Worm (Caenorhabditis elegans): ENCODE data around the gene cgt-3.

Gene cgt-3

DNA sequence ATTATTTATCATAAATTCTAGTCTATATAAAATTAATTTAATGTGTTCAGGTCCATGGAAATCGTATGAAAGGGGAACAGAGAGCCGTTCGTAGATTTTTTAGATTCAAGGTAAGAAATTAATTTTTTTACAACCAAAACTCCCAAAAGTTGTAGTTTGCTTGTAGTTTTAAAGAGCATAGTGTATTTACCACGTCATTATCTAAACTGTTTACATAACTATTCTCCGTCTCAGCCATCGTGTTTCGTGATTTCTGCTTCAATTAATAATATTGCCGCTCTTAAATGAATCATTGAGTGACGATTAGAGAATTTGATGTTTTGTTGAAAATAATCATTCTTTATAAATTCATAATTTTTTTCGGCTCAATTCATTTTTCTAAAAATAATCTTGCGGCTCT is at the start of gene cgt-3:
TSS of gene cgt-3 (plus strand) at position 51 of the 400 bp plus-strand sequence.
- TF ChIP-seq nhr-2 (tag; optimal IDR thresholded peaks at IDR 0.05) (no peak), unc-62 (GFP tag; optimal IDR thresholded peaks at IDR 0.05) (no peak), elt-1 (tag; optimal IDR thresholded peaks at IDR 0.05; ENCODE audit: borderline replicate concordance, insufficient read depth) (no peak), drap-1 (GFP tag; optimal IDR thresholded peaks at IDR 0.05) (no peak), ztf-11 (tag; optimal IDR thresholded peaks at IDR 0.05) (no peak), nhr-12 (tag; optimal IDR thresholded peaks at IDR 0.05) (no peak), sem-2 (GFP tag; optimal IDR thresholded peaks at IDR 0.05) (no peak), unc-39 (tag; optimal IDR thresholded peaks at IDR 0.05) (no peak), lsy-2 (tag; optimal IDR thresholded peaks at IDR 0.05) (no peak), M03D4.4 (tag; optimal IDR thresholded peaks at IDR 0.05) (no peak), tbx-8 (GFP tag; optimal IDR thresholded peaks at IDR 0.05) (no peak), unc-120 (tag; optimal IDR thresholded peaks at IDR 0.05; ENCODE audit: poor library complexity, severe bottlenecking) (no peak), nhr-76 (tag; optimal IDR thresholded peaks at IDR 0.05) (no peak), mep-1 (tag; optimal IDR thresholded peaks at IDR 0.05) (no peak), snpc-4 (tag; optimal IDR thresholded peaks at IDR 0.05) (no peak)

ce11 chrII:5863893-5864292 is 47.2 kb upstream of the cgt-3 start, which contains the start of gene tag-234:
Gene tag-234, plus strand, starts transcription at chrII:5864193.
- TF ChIP-seq pha-4 (tag; optimal IDR thresholded peaks at IDR 0.05), result no peak
- no peak for TF ChIP-seq flh-1 (GFP tag; optimal IDR thresholded peaks at IDR 0.05)
- TF ChIP-seq nhr-12 (tag; optimal IDR thresholded peaks at IDR 0.05), result no peak
- no peak for TF ChIP-seq lin-13 (tag; optimal IDR thresholded peaks at IDR 0.05)
- no peak for TF ChIP-seq sptf-1 (tag; optimal IDR thresholded peaks at IDR 0.05)
- TF ChIP-seq lin-32 (GFP tag; optimal IDR thresholded peaks at IDR 0.05), result no peak
- TF ChIP-seq hlh-1 (tag; optimal IDR thresholded peaks at IDR 0.05), result no peak
- no peak for TF ChIP-seq nhr-76 (tag; optimal IDR thresholded peaks at IDR 0.05)
- TF ChIP-seq snpc-4 (tag; optimal IDR thresholded peaks at IDR 0.05), result no peak
- TF ChIP-seq zip-8 (tag; optimal IDR thresholded peaks at IDR 0.05), result no peak
- no peak for TF ChIP-seq elt-3 (tag; optimal IDR thresholded peaks at IDR 0.05)

DNA sequence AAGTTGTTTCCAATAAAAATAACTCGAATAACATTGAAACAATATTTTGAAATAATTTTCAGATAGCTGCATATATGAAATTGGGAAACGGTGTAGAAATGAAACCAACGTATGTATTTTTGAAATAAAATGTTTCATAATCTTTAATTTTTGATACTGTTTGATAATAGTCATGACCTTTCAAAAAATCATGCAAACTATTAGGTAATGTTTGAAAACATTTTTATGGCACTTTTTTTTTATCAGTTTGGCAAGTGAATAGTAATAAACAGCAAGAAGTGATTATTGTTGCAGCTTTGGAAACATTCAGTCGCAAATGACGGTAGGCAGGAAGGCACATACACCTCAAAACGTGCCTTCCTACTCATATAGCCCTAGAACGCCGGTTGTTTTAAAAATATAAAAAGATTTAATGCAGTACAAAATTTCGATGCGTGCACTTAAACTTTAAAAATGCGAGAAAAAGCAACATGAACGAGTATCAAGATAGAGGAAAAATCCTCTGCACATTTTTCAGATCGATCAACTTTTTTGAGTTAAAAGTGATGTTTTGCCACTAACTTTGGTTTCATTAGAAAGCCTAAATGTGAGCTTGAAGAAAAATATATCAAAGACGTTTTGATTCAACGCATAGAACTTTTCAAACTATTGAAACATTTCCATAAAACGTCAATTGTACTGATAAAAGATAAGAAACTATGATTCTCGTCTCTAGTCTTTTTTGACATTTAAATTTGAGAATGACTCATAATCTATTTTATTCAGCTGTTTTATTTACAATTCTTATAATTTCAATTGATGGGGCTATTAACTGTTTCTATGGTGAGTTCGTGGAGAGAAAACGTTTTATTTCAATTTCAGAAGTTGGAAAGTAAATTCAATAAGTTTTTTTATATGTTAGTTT is 45.5 kb upstream of the cgt-3 start, which contains the start of gene F55C12.19:
TSS of gene F55C12.19 (plus strand) at position 735 of the 904 bp plus-strand sequence.
- TF ChIP-seq mep-1 (tag; optimal IDR thresholded peaks at IDR 0.05) (no peak), pha-4 (tag; optimal IDR thresholded peaks at IDR 0.05) (no peak), M03D4.4 (tag; optimal IDR thresholded peaks at IDR 0.05) (no peak), lsy-2 (tag; optimal IDR thresholded peaks at IDR 0.05) (no peak), tbx-8 (GFP tag; optimal IDR thresholded peaks at IDR 0.05) (no peak), ces-1 (GFP tag; optimal IDR thresholded peaks at IDR 0.05) (no peak), sem-2 (GFP tag; optimal IDR thresholded peaks at IDR 0.05) (no peak), nhr-76 (tag; optimal IDR thresholded peaks at IDR 0.05) (no peak), cnd-1 (tag; optimal IDR thresholded peaks at IDR 0.05) (no peak), nhr-28 (tag; optimal IDR thresholded peaks at IDR 0.05) (no peak), hlh-1 (tag; optimal IDR thresholded peaks at IDR 0.05) (no peak), ham-2 (GFP tag; optimal IDR thresholded peaks at IDR 0.05) (no peak), ceh-83 (GFP tag; optimal IDR thresholded peaks at IDR 0.05) (no peak), flh-1 (GFP tag; optimal IDR thresholded peaks at IDR 0.05) (no peak), elt-1 (tag; optimal IDR thresholded peaks at IDR 0.05; ENCODE audit: borderline replicate concordance, insufficient read depth) (no peak)

DNA sequence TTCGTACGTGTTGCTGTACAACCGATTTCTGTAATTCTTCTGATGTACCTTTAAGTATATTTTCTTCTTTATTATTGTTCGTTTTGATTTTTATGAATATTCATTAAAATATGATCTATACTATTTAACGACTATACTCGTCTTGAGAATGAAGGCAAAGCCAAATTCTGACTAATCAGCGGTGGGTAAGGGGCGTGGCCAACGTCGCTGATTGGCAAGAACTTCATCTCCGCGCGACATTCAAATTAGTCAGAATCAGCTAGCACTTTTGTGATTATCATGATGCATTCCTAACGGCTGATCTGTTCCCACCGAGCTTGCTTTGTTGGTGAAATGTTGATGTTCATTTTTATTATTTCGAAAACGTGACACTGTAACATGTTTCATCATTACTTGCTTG is 44.2 kb upstream of the cgt-3 start:
- TF ChIP-seq blmp-1 (tag; optimal IDR thresholded peaks at IDR 0.05), result no peak
- no peak for TF ChIP-seq mls-2 (tag; optimal IDR thresholded peaks at IDR 0.05)
- no peak for TF ChIP-seq mab-5 (tag; optimal IDR thresholded peaks at IDR 0.05)
- no peak for TF ChIP-seq unc-62 (GFP tag; optimal IDR thresholded peaks at IDR 0.05)
- TF ChIP-seq sptf-1 (tag; optimal IDR thresholded peaks at IDR 0.05), result no peak
- TF ChIP-seq ceh-43 (GFP tag; optimal IDR thresholded peaks at IDR 0.05), result no peak
- no peak for TF ChIP-seq ces-1 (GFP tag; optimal IDR thresholded peaks at IDR 0.05)

Measured in whole organism, mixed stage, embryonic.